Worm (Caenorhabditis elegans) whole organism, mixed stage, embryonic: ENCODE measurements around the gene R09H3.2.

Source experiments
- ces-1 ChIP-seq: fragments of 150-350 bp; optimal IDR thresholded peaks from 2 replicates; lab custom pipeline; 2014; ENCODE audit warnings: missing biosample characterization, missing genetic modification reagents, missing genetic modification characterization
- flh-1 ChIP-seq: fragments of 200-800 bp; sonication (Bioruptor generic); optimal IDR thresholded peaks from 2 replicates; lab custom pipeline; 2018; ENCODE audit warnings: mild to moderate bottlenecking, missing genetic modification characterization, moderate library complexity, missing compliant biosample characterization
- nhr-28 ChIP-seq: fragments of 150-350 bp; optimal IDR thresholded peaks from 2 replicates; lab custom pipeline; 2014; ENCODE audit warnings: missing biosample characterization, missing genetic modification characterization
- snpc-4 ChIP-seq: fragments of 150-350 bp; optimal IDR thresholded peaks from 2 replicates; lab custom pipeline; 2014; ENCODE audit warnings: missing biosample characterization, missing genetic modification characterization
- unc-62 ChIP-seq: fragments of 150-350 bp; optimal IDR thresholded peaks from 2 replicates; lab custom pipeline; 2014; ENCODE audit warnings: missing biosample characterization, missing genetic modification reagents, missing genetic modification characterization
- ztf-11 ChIP-seq: fragments of 150-350 bp; optimal IDR thresholded peaks from 2 replicates; lab custom pipeline; 2014; ENCODE audit warnings: missing biosample characterization, missing genetic modification characterization

- TF ChIP-seq snpc-4 (tag; lab: Kevin White, UChicago): no peak
- TF ChIP-seq nhr-28 (tag; lab: Kevin White, UChicago): no peak
- no peak for TF ChIP-seq ztf-11
- TF ChIP-seq flh-1 (GFP tag; lab: Kevin White, UChicago): no peak
- no peak for TF ChIP-seq unc-62 (GFP tag; lab: Kevin White, UChicago)
- no peak for TF ChIP-seq ces-1 (GFP tag; lab: Kevin White, UChicago)
Observed at ce11 chrX:1698476-1698875, 33.7 kb upstream of the R09H3.2 start.
